Worm (Caenorhabditis elegans): Measurements from ENCODE around the gene pigb-1.

pigb-1 gene

ce11 chrII:4993530-4994192, 784 bp upstream of the pigb-1 start, which contains the start of the genes eif-1 and vps-24 (continued):
- TF ChIP-seq ets-5 (GFP tag; IDR thresholded peaks at IDR 0.05) (no peak), elt-3 (tag; optimal IDR thresholded peaks at IDR 0.05) (no peak), fkh-10 (GFP tag; optimal IDR thresholded peaks at IDR 0.05) (no peak), lin-39 (tag; optimal IDR thresholded peaks at IDR 0.05) (no peak)

DNA sequence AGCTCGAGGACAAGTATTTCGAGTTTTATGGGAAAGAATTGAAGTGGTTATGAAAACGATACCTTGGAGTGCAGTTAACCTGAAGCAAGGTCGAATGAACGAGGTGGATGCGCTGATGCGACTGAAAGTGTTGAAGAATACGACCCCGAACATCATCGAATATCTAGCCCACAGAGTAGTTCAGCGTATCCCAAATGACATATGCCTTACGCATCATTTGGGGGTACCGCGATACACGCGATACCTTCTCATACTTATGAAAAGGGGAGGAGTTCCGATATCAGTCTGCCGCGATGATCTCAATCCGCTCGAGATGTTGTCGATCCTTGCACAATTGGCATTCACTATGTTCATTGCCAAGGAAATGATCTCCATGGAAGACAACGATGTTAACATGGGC, 3.1 kb downstream of the pigb-1 start, which contains the start of gene T27F7.12:
Gene T27F7.12 (plus strand): TSS at position 301 of the 400 bp plus-strand sequence.
- TF ChIP-seq dsc-1 (tag; optimal IDR thresholded peaks at IDR 0.05) (no peak), fkh-8 (tag; optimal IDR thresholded peaks at IDR 0.05) (no peak), nhr-77 (tag; optimal IDR thresholded peaks at IDR 0.05) (no peak), blmp-1 (tag; optimal IDR thresholded peaks at IDR 0.05) (no peak), elt-2 (tag; optimal IDR thresholded peaks at IDR 0.05) (no peak), C16A3.4 (tag; optimal IDR thresholded peaks at IDR 0.05) (no peak), ets-5 (GFP tag; IDR thresholded peaks at IDR 0.05) (no peak), nhr-47 (tag; optimal IDR thresholded peaks at IDR 0.05) (no peak), nhr-19 (GFP tag; conservative IDR thresholded peaks at IDR 0.05) (no peak), lin-15B (tag; optimal IDR thresholded peaks at IDR 0.05) (no peak), nhr-11 (tag; optimal IDR thresholded peaks at IDR 0.05) (no peak)

ce11 chrII:4987257-4987656, 5.6 kb downstream of the pigb-1 start:
- no peak for TF ChIP-seq lin-15B (tag; optimal IDR thresholded peaks at IDR 0.05)
- TF ChIP-seq sptf-1 (tag; optimal IDR thresholded peaks at IDR 0.05) = no peak
- no peak for TF ChIP-seq nhr-85 (tag)
- no peak for TF ChIP-seq nhr-71 (tag; optimal IDR thresholded peaks at IDR 0.05)
- no peak for TF ChIP-seq efl-3 (GFP tag; optimal IDR thresholded peaks at IDR 0.05)
- no peak for TF ChIP-seq nhr-28 (tag; optimal IDR thresholded peaks at IDR 0.05)
- TF ChIP-seq mdl-1 (tag; optimal IDR thresholded peaks at IDR 0.05) = no peak
- no peak for TF ChIP-seq unc-98 (GFP tag; IDR thresholded peaks at IDR 0.05)
- no peak for TF ChIP-seq nhr-11 (tag; optimal IDR thresholded peaks at IDR 0.05)
- TF ChIP-seq hlh-4 (tag; optimal IDR thresholded peaks at IDR 0.05) = no peak
- TF ChIP-seq lsy-2 (tag; optimal IDR thresholded peaks at IDR 0.05) = no peak
- no peak for TF ChIP-seq tlp-1 (tag; optimal IDR thresholded peaks at IDR 0.05)

DNA sequence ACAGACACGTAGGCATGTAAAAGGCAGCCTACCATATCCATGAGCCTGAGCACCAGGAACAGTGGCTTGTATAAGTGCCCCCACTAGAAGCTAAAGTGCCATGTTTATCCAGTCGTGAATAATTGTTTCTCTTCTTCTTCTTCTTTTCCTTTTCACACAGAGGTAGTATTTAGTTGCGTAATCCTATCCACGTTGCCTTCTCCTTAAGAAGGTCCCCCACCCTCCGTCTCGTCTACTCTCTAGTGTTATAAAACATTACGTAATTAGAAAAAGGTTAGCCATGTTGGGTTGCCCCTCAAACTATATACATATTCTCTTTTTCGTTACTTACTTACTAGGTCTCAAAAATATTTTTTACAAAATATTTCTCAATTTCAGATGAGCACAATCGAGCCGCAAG, 6.2 kb downstream of the pigb-1 start:
- TF ChIP-seq dsc-1 (tag; optimal IDR thresholded peaks at IDR 0.05) (no peak), efl-3 (GFP tag; optimal IDR thresholded peaks at IDR 0.05) (no peak), mab-9 (GFP tag; IDR thresholded peaks at IDR 0.05) (no peak), ces-1 (GFP tag; optimal IDR thresholded peaks at IDR 0.05) (no peak), isw-1 (GFP tag; IDR thresholded peaks at IDR 0.05) (no peak), pax-3 (tag; optimal IDR thresholded peaks at IDR 0.05) (no peak)

ce11 chrII:4985961-4986503, 6.8 kb downstream of the pigb-1 start:
- TF ChIP-seq snu-23 (GFP tag; optimal IDR thresholded peaks at IDR 0.05) (peak; percentile 3), blmp-1 (tag; optimal IDR thresholded peaks at IDR 0.05) (peak; percentile 33), lin-35 (GFP tag; optimal IDR thresholded peaks at IDR 0.05) (peak in 1 of 2 experiments; percentile 55), nhr-20 (tag; optimal IDR thresholded peaks at IDR 0.05) (peak; percentile 34), lin-14 (GFP tag; optimal IDR thresholded peaks at IDR 0.05) (peak; percentile 22), efl-1 (optimal IDR thresholded peaks at IDR 0.05) (no peak), efl-1 (GFP tag; optimal IDR thresholded peaks at IDR 0.05 in 1 of 2) (no peak), hpl-2 (GFP tag; optimal IDR thresholded peaks at IDR 0.05) (no peak), elt-3 (tag; optimal IDR thresholded peaks at IDR 0.05) (peak in 1 of 6 experiments; percentile 25), nhr-85 (tag) (peak; percentile 68), nhr-71 (tag; optimal IDR thresholded peaks at IDR 0.05) (peak; percentile 20)

Measured in whole organism, L1 larva.